Worm (Caenorhabditis elegans) whole organism, late embryonic: ENCODE measurements around the gene R160.2.

Experiments
- F13H6.1 ChIP-seq: sonication (generic microtip); optimal IDR thresholded peaks from 2 replicates; lab custom pipeline; 2016; ENCODE audit warnings: missing genetic modification characterization, missing compliant biosample characterization
- T23F11.4 ChIP-seq: fragments of 200-800 bp; sonication (Bioruptor generic); optimal IDR thresholded peaks from 2 replicates; lab custom pipeline; 2018; ENCODE audit warnings: mild to moderate bottlenecking, missing genetic modification characterization, missing compliant biosample characterization
- ahr-1 ChIP-seq: sonication (generic microtip); optimal IDR thresholded peaks from 2 replicates; lab custom pipeline; 2016; ENCODE audit warnings: missing genetic modification characterization, missing compliant biosample characterization
- ama-1 ChIP-seq: fragments of 150-350 bp; optimal IDR thresholded peaks from 2 replicates; lab custom pipeline; 2014
- ceh-18 ChIP-seq: sonication (generic microtip); optimal IDR thresholded peaks from 2 replicates; lab custom pipeline; 2016; ENCODE audit warnings: missing genetic modification characterization, missing compliant biosample characterization
- ceh-30 ChIP-seq: fragments of 150-350 bp; optimal IDR thresholded peaks from 2 replicates; lab custom pipeline; 2014; ENCODE audit warnings: missing biosample characterization, missing genetic modification characterization
- fkh-10 ChIP-seq: fragments of 150-350 bp; optimal IDR thresholded peaks from 2 replicates; lab custom pipeline; 2014; ENCODE audit warnings: missing biosample characterization, missing genetic modification reagents, missing genetic modification characterization
- lin-11 ChIP-seq: fragments of 200-800 bp; sonication (Bioruptor generic); optimal IDR thresholded peaks from 2 replicates; lab custom pipeline; 2018; ENCODE audit warnings: mild to moderate bottlenecking, missing genetic modification characterization, missing compliant biosample characterization
- nfya-1 ChIP-seq: sonication (generic microtip); optimal IDR thresholded peaks from 2 replicates; lab custom pipeline; 2017; ENCODE audit warnings: missing genetic modification characterization, mild to moderate bottlenecking, missing compliant biosample characterization, antibody characterized with exemption, moderate library complexity
- pha-4 ChIP-seq: fragments of 150-350 bp; optimal IDR thresholded peaks from 2 replicates; lab custom pipeline; 2018; ENCODE audit warnings: missing biosample characterization, missing genetic modification reagents, missing genetic modification characterization
- sox-2 ChIP-seq: fragments of 200-800 bp; sonication (Bioruptor generic); IDR thresholded peaks from 2 replicates; pipeline ENCODE4 v1.3.6; 2022; ENCODE audit warnings: missing genetic modification reagents, missing genetic modification characterization, missing compliant biosample characterization
- syd-9 ChIP-seq: sonication (generic microtip); optimal IDR thresholded peaks from 2 replicates; lab custom pipeline; 2016; ENCODE audit warnings: mild to moderate bottlenecking, missing genetic modification characterization, moderate library complexity, missing compliant biosample characterization
- tbx-2 ChIP-seq: sonication (generic microtip); optimal IDR thresholded peaks from 2 replicates; lab custom pipeline; 2016; ENCODE audit warnings: missing genetic modification characterization, missing compliant biosample characterization
- unc-42 ChIP-seq: sonication (generic microtip); optimal IDR thresholded peaks from 2 replicates; lab custom pipeline; 2016; ENCODE audit warnings: missing genotype, missing genetic modification characterization, missing compliant biosample characterization

DNA sequence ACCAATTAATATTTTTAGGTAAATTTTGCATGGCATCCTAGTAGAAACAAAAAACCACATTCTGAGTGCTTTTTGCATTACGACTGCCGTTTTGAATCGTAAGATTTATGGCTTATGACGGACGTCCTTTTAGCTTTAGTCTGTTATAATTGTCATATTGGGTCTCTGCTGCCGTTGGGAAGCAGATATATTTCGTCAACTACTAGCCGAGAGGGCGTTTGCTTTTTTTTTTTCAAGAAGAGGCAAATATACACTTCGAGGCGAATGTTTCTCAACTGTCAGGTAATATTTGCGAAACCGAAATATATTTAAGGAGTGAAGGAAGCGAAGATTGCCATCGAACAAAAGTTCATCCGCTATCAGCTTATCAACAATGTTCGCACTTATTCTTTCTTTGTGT is 32.8 kb downstream of the R160.2 start, which contains the start of gene F14H12.3:
- no peak for TF ChIP-seq ceh-18 (tag; lab: Kevin White, UChicago)
- TF ChIP-seq F13H6.1 (tag; lab: Kevin White, UChicago) = no peak
- no peak for TF ChIP-seq ama-1 (lab: Kevin White, UChicago)
- TF ChIP-seq sox-2 (GFP tag; lab: Robert Waterston, UW) = no peak
- TF ChIP-seq ahr-1 (tag; lab: Kevin White, UChicago) = no peak
- no peak for TF ChIP-seq pha-4 (tag; lab: Kevin White, UChicago)
- no peak for TF ChIP-seq syd-9 (tag; lab: Kevin White, UChicago)
- TF ChIP-seq ceh-30 (tag; lab: Kevin White, UChicago) = no peak
- no peak for TF ChIP-seq nfya-1 (tag; lab: Kevin White, UChicago)
- no peak for TF ChIP-seq tbx-2
- no peak for TF ChIP-seq T23F11.4
- TF ChIP-seq fkh-10 (GFP tag; lab: Kevin White, UChicago) = no peak
- TF ChIP-seq lin-11 (tag; lab: Kevin White, UChicago) = no peak
- TF ChIP-seq unc-42 (tag; lab: Kevin White, UChicago) = no peak
